Worm (Caenorhabditis elegans) whole organism, L2 larva: Measurements from ENCODE around the gene spp-6.

Experiments
- C34F6.9 ChIP-seq: fragments of 150-350 bp; optimal IDR thresholded peaks from 2 replicates; lab custom pipeline; 2014; ENCODE audit warnings: missing biosample characterization, missing genetic modification characterization
- F13H6.1 ChIP-seq: sonication (generic microtip); optimal IDR thresholded peaks from 2 replicates; lab custom pipeline; 2016; ENCODE audit warnings: missing genetic modification characterization, missing compliant biosample characterization
- R02D3.7 ChIP-seq: fragments of 150-350 bp; optimal IDR thresholded peaks from 2 replicates; lab custom pipeline; 2014; ENCODE audit warnings: missing biosample characterization, missing genetic modification characterization
- ZK546.5 ChIP-seq: sonication (generic microtip); optimal IDR thresholded peaks from 2 replicates; lab custom pipeline; 2017; ENCODE audit warnings: missing biosample characterization, missing genetic modification characterization
- alr-1 ChIP-seq: fragments of 150-350 bp; optimal IDR thresholded peaks from 2 replicates; lab custom pipeline; 2014; ENCODE audit warnings: missing biosample characterization, missing genetic modification characterization
- aly-2 ChIP-seq: fragments of 150-350 bp; optimal IDR thresholded peaks from 2 replicates; lab custom pipeline; 2014; ENCODE audit warnings: missing biosample characterization, missing genetic modification characterization
- ama-1 ChIP-seq: fragments of 150-350 bp; optimal IDR thresholded peaks from 2 replicates; lab custom pipeline; 2018; ENCODE audit warnings: inconsistent platforms
- ceh-82 ChIP-seq: fragments of 150-350 bp; optimal IDR thresholded peaks from 2 replicates; lab custom pipeline; 2014; ENCODE audit warnings: missing biosample characterization, missing genetic modification characterization
- crh-2 ChIP-seq: sonication (generic microtip); optimal IDR thresholded peaks from 2 replicates; lab custom pipeline; 2017; ENCODE audit warnings: missing biosample characterization, missing genetic modification characterization
- dmd-4 ChIP-seq: sonication (generic microtip); optimal IDR thresholded peaks from 2 replicates; lab custom pipeline; 2017; ENCODE audit warnings: missing biosample characterization, missing genetic modification characterization
- egl-27 ChIP-seq: sonication (generic microtip); optimal IDR thresholded peaks from 3 replicates; lab custom pipeline; 2017; ENCODE audit warnings: missing biosample characterization, missing genetic modification reagents, missing genetic modification characterization
- elt-1 ChIP-seq: fragments of 150-350 bp; optimal IDR thresholded peaks from 2 replicates; lab custom pipeline; 2014; ENCODE audit warnings: missing biosample characterization, missing genetic modification characterization
- elt-3 ChIP-seq: sonication (generic microtip); optimal IDR thresholded peaks from 2 replicates; lab custom pipeline; 2017; ENCODE audit warnings: missing biosample characterization, missing genetic modification characterization
- fos-1 ChIP-seq: fragments of 150-350 bp; optimal IDR thresholded peaks from 2 replicates; lab custom pipeline; 2014; ENCODE audit warnings: missing biosample characterization, missing genetic modification characterization
- gmeb-1 ChIP-seq: fragments of 150-350 bp; optimal IDR thresholded peaks from 2 replicates; lab custom pipeline; 2014; ENCODE audit warnings: missing biosample characterization, missing genetic modification characterization
- lin-11 ChIP-seq: fragments of 150-350 bp; sonication (generic microtip); optimal IDR thresholded peaks from 2 replicates; lab custom pipeline; 2014; ENCODE audit warnings: missing biosample characterization, missing genetic modification characterization, inconsistent platforms, mixed read lengths
- lin-13 ChIP-seq: fragments of 150-350 bp; optimal IDR thresholded peaks from 2 replicates; lab custom pipeline; 2014; ENCODE audit warnings: missing biosample characterization, missing genetic modification reagents, missing genetic modification characterization
- lsy-2 ChIP-seq, 2 experiments: fragments of 150-350 bp in 1 of 2; sonication (generic microtip) in 1 of 2; optimal IDR thresholded peaks; 2 replicates each; lab custom pipeline; 2014 to 2017; ENCODE audit warnings: missing biosample characterization in 2 of 2, missing genetic modification characterization in 2 of 2
- mab-5 ChIP-seq: fragments of 150-350 bp; optimal IDR thresholded peaks from 2 replicates; lab custom pipeline; 2014; ENCODE audit warnings: missing biosample characterization, missing genetic modification characterization
- mbf-1 ChIP-seq: sonication (generic microtip); optimal IDR thresholded peaks from 2 replicates; lab custom pipeline; 2017; ENCODE audit warnings: missing biosample characterization, missing genetic modification characterization
- nhr-12 ChIP-seq: fragments of 150-350 bp; optimal IDR thresholded peaks from 2 replicates; lab custom pipeline; 2014; ENCODE audit warnings: missing biosample characterization, missing genetic modification characterization
- nhr-129 ChIP-seq: fragments of 150-350 bp; optimal IDR thresholded peaks from 2 replicates; lab custom pipeline; 2014; ENCODE audit warnings: missing biosample characterization, missing genetic modification characterization
- nhr-21 ChIP-seq: fragments of 150-350 bp; optimal IDR thresholded peaks from 2 replicates; lab custom pipeline; 2014; ENCODE audit warnings: missing biosample characterization, missing genetic modification characterization
- nhr-237 ChIP-seq: fragments of 150-350 bp; optimal IDR thresholded peaks from 2 replicates; lab custom pipeline; 2014; ENCODE audit warnings: missing biosample characterization, missing genetic modification characterization
- nhr-25 ChIP-seq: fragments of 150-350 bp; sonication (generic microtip); optimal IDR thresholded peaks from 3 replicates; lab custom pipeline; 2014; ENCODE audit warnings: missing biosample characterization, missing genetic modification characterization
- nhr-6 ChIP-seq: fragments of 150-350 bp; optimal IDR thresholded peaks from 2 replicates; lab custom pipeline; 2014; ENCODE audit warnings: missing biosample characterization, missing genetic modification characterization
- nhr-77 ChIP-seq: fragments of 150-350 bp; optimal IDR thresholded peaks from 2 replicates; lab custom pipeline; 2014; ENCODE audit warnings: missing biosample characterization, missing genetic modification characterization
- peb-1 ChIP-seq: fragments of 150-350 bp; optimal IDR thresholded peaks from 2 replicates; lab custom pipeline; 2014; ENCODE audit warnings: missing biosample characterization, missing genetic modification characterization
- skn-1 ChIP-seq: sonication (generic microtip); optimal IDR thresholded peaks from 2 replicates; lab custom pipeline; 2017; ENCODE audit warnings: missing biosample characterization, missing genetic modification characterization
- sma-3 ChIP-seq: sonication (generic microtip); optimal IDR thresholded peaks from 2 replicates; lab custom pipeline; 2016; ENCODE audit warnings: missing genetic modification reagents, missing genetic modification characterization, missing compliant biosample characterization
- sma-9 ChIP-seq, 2 experiments: fragments of 150-350 bp in 1 of 2; sonication (generic microtip) in 1 of 2; optimal IDR thresholded peaks; 2 replicates each; lab custom pipeline; 2014 to 2016; ENCODE audit warnings: missing genetic modification characterization in 2 of 2, mild to moderate bottlenecking in 1 of 2, missing biosample characterization in 1 of 2, missing compliant biosample characterization in 1 of 2, missing genetic modification reagents in 1 of 2, moderate library complexity in 1 of 2
- snpc-4 ChIP-seq: fragments of 150-350 bp; optimal IDR thresholded peaks from 2 replicates; lab custom pipeline; 2014; ENCODE audit warnings: missing biosample characterization, missing genetic modification characterization
- unc-55 ChIP-seq: fragments of 150-350 bp; sonication (generic microtip); optimal IDR thresholded peaks from 3 replicates; lab custom pipeline; 2014; ENCODE audit warnings: missing biosample characterization, missing genetic modification reagents, missing genetic modification characterization
- zag-1 ChIP-seq: fragments of 150-350 bp; optimal IDR thresholded peaks from 2 replicates; lab custom pipeline; 2014; ENCODE audit warnings: missing biosample characterization, missing genetic modification characterization
- ztf-1 ChIP-seq: fragments of 200-800 bp; sonication (Bioruptor generic); conservative IDR thresholded peaks from 2 replicates; pipeline ENCODE4 v1.3.6; 2022; ENCODE audit warnings: missing genetic modification characterization, missing compliant biosample characterization
- ztf-11 ChIP-seq: sonication (generic microtip); optimal IDR thresholded peaks from 2 replicates; lab custom pipeline; 2017; ENCODE audit warnings: missing biosample characterization, missing genetic modification characterization

Gene spp-6

ce11 chrX:7284724-7285184 is 32.4 kb upstream of the spp-6 start (continued):
- TF ChIP-seq lin-13 (GFP tag; lab: Kevin White, UChicago) (peak; percentile 24), ztf-11 (tag; lab: Kevin White, UChicago) (no peak), aly-2 (tag; lab: Kevin White, UChicago) (no peak), nhr-25 (tag; lab: Kevin White, UChicago) (no peak), snpc-4 (tag; lab: Kevin White, UChicago) (peak; percentile 13), nhr-21 (no peak), nhr-6 (tag; lab: Kevin White, UChicago) (peak; percentile 52), ama-1 (lab: Kevin White, UChicago) (no peak), F13H6.1 (tag; lab: Kevin White, UChicago) (peak; percentile 83)

DNA sequence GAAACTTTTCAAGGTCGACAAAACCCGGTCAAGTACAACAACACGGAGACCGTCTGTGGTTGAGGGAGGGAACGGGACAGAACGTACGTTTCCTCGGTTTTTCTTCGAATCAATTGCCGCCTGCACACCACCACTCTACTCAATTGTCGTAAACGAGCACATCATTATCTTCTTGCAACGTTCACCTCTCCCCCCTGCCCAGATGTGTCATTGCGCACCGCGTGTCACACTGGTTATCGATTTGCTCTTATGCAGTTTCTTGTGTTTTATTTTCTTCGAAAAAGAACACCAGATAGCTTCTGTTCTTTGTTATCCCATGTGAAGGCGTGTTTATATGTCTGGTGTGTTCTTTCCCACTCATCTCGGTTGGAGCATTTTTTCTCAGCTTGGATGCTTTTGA is 27.6 kb upstream of the spp-6 start:
- TF ChIP-seq ama-1 (lab: Kevin White, UChicago) (no peak), sma-9 (GFP tag; optimal IDR thresholded peaks at IDR 0.05; lab: Kevin White, UChicago) (no peak), sma-9 (tag; optimal IDR thresholded peaks at IDR 0.05; lab: Kevin White, UChicago) (no peak), elt-3 (tag; lab: Kevin White, UChicago) (no peak), unc-55 (GFP tag; lab: Kevin White, UChicago) (no peak), ztf-11 (tag; lab: Kevin White, UChicago) (no peak), nhr-129 (no peak), ztf-1 (GFP tag; lab: Robert Waterston, UW) (no peak)

ce11 chrX:7290859-7291628 is 26.1 kb upstream of the spp-6 start:
- TF ChIP-seq lin-13 (GFP tag; lab: Kevin White, UChicago) (no peak), dmd-4 (tag; lab: Kevin White, UChicago) (no peak), ztf-11 (tag; lab: Kevin White, UChicago) (no peak), nhr-6 (tag; lab: Kevin White, UChicago) (no peak), F13H6.1 (tag; lab: Kevin White, UChicago) (peak; percentile 7), lsy-2 (tag; optimal IDR thresholded peaks at IDR 0.05; lab: Kevin White, UChicago) (no peak), ceh-82 (tag; lab: Kevin White, UChicago) (no peak), nhr-129 (peak; percentile 11), crh-2 (tag; lab: Kevin White, UChicago) (no peak), fos-1 (tag; lab: Kevin White, UChicago) (no peak), ama-1 (lab: Kevin White, UChicago) (no peak)

DNA sequence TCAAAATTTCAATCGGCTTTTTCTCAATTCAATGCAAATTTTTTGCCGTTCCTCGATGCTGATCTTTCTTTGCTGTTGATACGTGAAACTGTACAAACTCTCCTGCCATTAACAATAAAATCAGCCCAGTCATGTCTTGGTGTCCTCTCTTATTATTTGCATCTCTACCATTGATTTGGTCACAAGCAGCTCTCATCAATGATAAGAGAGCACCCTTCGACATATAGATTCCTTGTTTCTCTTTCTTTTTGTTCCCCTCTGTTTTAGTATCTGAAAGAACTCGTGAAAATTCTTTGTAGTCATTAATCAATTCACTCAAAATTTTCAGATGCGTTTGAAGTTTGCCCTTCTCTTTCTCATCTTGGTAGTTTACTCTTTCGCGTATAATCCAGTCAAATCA is 25.3 kb upstream of the spp-6 start, which contains the start of gene lron-7:
Gene lron-7, plus strand, starts transcription at position 323 of the 400 bp plus-strand sequence.
- TF ChIP-seq gmeb-1 (tag; lab: Kevin White, UChicago) (no peak), crh-2 (tag; lab: Kevin White, UChicago) (peak; percentile 38), sma-3 (GFP tag; lab: Kevin White, UChicago) (no peak), peb-1 (tag; lab: Kevin White, UChicago) (no peak), nhr-77 (tag; lab: Kevin White, UChicago) (no peak), fos-1 (tag; lab: Kevin White, UChicago) (peak; percentile 40), R02D3.7 (tag; lab: Kevin White, UChicago) (no peak), ceh-82 (tag; lab: Kevin White, UChicago) (no peak)

DNA sequence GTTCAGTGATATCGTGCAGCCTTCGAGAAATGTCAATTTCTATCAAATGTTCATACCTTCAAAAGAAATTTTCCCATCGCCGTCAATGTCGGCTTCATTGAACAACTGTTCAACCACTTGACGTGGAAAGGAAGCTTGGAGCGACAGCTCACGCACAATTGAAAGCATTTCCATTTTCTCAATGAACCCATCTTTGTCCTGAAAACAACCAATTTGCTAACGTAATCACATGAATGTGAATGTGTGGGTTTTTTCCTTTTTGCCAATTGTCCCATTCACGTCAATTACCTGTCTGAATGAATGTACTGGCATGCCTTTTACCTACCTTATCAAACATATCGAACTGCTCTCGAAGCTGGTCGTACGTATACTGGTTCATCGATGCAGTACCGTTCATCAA is 20.8 kb upstream of the spp-6 start:
- TF ChIP-seq ztf-1 (GFP tag; lab: Robert Waterston, UW) (no peak), sma-3 (GFP tag; lab: Kevin White, UChicago) (no peak), egl-27 (no peak), lin-11 (tag; lab: Kevin White, UChicago) (no peak), C34F6.9 (no peak), dmd-4 (tag; lab: Kevin White, UChicago) (no peak), unc-55 (GFP tag; lab: Kevin White, UChicago) (no peak), nhr-237 (tag; lab: Kevin White, UChicago) (no peak), zag-1 (tag; lab: Kevin White, UChicago) (no peak), nhr-25 (tag; lab: Kevin White, UChicago) (no peak)

DNA sequence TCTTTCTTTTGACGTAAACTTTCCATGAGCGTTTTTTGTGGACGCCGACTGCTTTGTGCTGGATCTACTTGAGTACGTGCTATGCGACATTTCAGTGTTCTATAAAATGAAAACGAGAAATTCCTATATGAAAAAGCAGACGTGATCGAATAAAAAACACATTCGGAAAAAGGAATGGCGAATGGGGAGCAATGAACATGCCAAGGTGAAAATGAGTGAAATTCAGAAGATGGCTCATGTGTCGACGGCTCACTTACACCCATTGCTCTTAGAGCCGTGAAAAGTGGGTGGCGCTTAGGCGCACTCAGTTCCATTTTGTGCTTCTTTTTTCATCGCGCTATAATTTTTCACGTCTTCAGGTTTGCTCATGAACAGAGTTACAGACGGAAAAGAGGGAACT is 18.5 kb upstream of the spp-6 start, which contains the start of gene K03A1.4:
Gene K03A1.4, minus strand, starts transcription at position 101 of the 400 bp plus-strand sequence.
- no peak for TF ChIP-seq sma-9 (GFP tag; optimal IDR thresholded peaks at IDR 0.05; lab: Kevin White, UChicago)
- no peak for TF ChIP-seq sma-9 (tag; optimal IDR thresholded peaks at IDR 0.05; lab: Kevin White, UChicago)
- TF ChIP-seq ceh-82 (tag; lab: Kevin White, UChicago): no peak
- no peak for TF ChIP-seq elt-1 (tag; lab: Kevin White, UChicago)
- TF ChIP-seq lin-13 (GFP tag; lab: Kevin White, UChicago): no peak
- no peak for TF ChIP-seq R02D3.7 (tag; lab: Kevin White, UChicago)
- TF ChIP-seq nhr-12: no peak
- no peak for TF ChIP-seq lsy-2 (tag; optimal IDR thresholded peaks at IDR 0.05; lab: Kevin White, UChicago)
- TF ChIP-seq alr-1 (tag; lab: Kevin White, UChicago): no peak
- no peak for TF ChIP-seq skn-1 (tag; lab: Kevin White, UChicago)
- no peak for TF ChIP-seq dmd-4 (tag; lab: Kevin White, UChicago)
- TF ChIP-seq unc-55 (GFP tag; lab: Kevin White, UChicago): no peak
- TF ChIP-seq mbf-1: no peak
- no peak for TF ChIP-seq ZK546.5
- TF ChIP-seq mab-5 (tag; lab: Kevin White, UChicago): no peak
